Fruit fly (Drosophila melanogaster): ENCODE data around the gene dikar.

dm6 chr3L:6777614-6778013 is 34.6 kb upstream of the dikar start:
- TF ChIP-seq Ets98B (GFP tag; IDR thresholded peaks at IDR 0.05): peak; percentile 38
- no peak for TF ChIP-seq CG17806 (tag; optimal IDR thresholded peaks at IDR 0.05)
- no peak for TF ChIP-seq CG4496 (GFP tag; IDR thresholded peaks at IDR 0.05)
- no peak for TF ChIP-seq CG13204 (GFP tag; optimal IDR thresholded peaks at IDR 0.05)
- no peak for TF ChIP-seq Pif1A (GFP tag; optimal IDR thresholded peaks at IDR 0.05)
- no peak for TF ChIP-seq CG8301 (tag; optimal IDR thresholded peaks at IDR 0.05)
- no peak for TF ChIP-seq CG12605 (GFP tag; IDR thresholded peaks at IDR 0.05)
- no peak for TF ChIP-seq Pif1B (GFP tag; optimal IDR thresholded peaks at IDR 0.05)
- no peak for TF ChIP-seq Snoo (tag; optimal IDR thresholded peaks at IDR 0.05)
- TF ChIP-seq D1 (tag; optimal IDR thresholded peaks at IDR 0.05): no peak
- TF ChIP-seq CG32121 (GFP tag; IDR thresholded peaks at IDR 0.05): peak; percentile 20; the same call in 1 of the 2 replicates

Data from whole organism, pupa.